Fruit fly (Drosophila melanogaster): ENCODE measurements around the gene CG7227.

The CG7227 gene

DNA sequence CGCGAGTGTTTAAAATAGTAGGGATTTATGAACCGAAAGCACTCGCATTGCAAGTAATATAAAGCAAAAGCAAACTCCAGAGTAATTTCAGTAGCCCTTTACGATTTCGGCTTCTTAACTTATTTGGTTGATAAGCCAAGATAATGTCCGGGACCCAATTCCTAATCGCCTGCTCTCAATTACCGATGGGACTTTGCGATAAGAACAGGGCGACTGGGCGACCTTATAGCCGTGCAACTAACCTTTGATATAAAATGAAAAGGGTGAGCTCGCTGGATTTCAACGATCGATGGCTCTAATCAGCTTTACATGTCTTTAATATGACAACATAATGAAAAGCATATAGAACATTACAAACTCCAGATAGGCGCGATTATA, at the start of gene CG7227:
Gene CG7227, minus strand, starts transcription at position 72 of the 378 bp plus-strand sequence.
- no peak for TF ChIP-seq noc (tag; optimal IDR thresholded peaks at IDR 0.05)

DNA sequence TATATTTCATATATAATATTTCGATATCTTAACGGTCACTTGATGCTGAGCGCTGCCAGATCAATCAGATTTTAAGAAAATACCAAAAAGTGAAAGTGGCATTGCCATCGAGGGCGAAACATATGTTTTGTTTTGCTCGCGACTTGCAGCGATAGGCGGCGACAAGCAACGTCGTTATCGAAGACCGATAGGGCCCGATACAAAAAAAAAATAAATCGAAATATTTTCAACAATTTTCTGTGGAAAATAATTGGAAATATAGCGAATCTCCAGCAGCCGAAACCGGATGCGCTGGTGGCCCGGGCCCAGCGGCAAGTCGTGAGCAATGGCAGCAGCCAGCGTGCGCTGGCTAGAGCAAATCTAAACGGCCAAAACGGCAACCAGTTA, 45.3 kb upstream of the CG7227 start, which contains the start of gene Megf8:
Gene Megf8, plus strand, starts transcription at position 190 of the 387 bp plus-strand sequence.
- TF ChIP-seq noc (tag; optimal IDR thresholded peaks at IDR 0.05): no peak

DNA sequence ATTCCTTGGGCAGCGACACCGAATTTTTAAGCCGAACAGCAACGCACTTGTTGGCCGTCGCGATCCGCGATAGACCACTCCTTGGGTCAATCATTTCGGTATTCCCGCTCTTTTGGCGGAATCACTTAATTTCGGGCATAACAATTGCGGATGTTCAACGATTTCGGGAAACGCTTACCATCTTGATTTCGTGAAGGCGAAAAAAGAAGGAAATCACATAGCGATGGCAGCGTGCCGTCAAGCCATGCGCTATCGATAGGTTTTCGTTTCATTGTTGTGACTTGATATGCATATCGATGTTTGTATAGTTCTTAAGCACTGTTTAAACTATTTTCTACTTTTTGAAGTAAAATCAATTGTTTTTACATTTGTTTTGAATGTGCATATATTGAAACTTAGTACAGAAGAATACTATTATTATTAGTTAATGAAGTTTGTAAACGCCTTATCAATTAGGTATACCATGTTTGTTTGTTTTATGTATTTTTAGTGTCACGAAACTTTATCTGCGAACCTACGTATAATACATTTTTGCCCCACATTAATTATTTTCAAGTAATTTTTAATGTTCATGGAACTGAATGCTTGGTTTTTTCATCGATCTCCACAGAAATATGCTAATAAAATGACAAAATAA, 44.8 kb upstream of the CG7227 start, which contains the start of gene RpL36A:
Gene RpL36A, minus strand, starts transcription at position 265 of the 637 bp plus-strand sequence.
- TF ChIP-seq noc (tag; optimal IDR thresholded peaks at IDR 0.05): no peak

DNA sequence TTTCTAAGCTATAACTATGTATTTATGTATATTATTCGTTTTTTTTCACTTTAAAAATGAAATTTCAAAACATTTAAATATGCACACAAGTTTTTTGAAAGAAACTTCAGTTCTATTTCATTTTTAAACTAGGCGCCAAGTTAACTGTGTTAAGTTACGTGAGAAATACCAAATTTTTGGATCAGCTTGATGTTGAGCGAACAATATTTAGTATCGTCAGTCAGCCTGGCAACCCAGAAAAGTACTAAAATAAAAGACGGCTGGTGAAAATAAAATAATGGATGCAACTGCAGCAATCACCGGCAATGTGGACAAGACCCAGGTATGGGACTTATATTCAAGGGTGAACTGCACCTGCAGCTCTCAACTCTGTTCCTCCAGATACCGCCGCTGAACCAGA, 42.9 kb upstream of the CG7227 start, which contains the start of gene CCDC53:
Gene CCDC53, plus strand, starts transcription at position 235 of the 400 bp plus-strand sequence.
- TF ChIP-seq noc (tag; optimal IDR thresholded peaks at IDR 0.05): no peak

DNA sequence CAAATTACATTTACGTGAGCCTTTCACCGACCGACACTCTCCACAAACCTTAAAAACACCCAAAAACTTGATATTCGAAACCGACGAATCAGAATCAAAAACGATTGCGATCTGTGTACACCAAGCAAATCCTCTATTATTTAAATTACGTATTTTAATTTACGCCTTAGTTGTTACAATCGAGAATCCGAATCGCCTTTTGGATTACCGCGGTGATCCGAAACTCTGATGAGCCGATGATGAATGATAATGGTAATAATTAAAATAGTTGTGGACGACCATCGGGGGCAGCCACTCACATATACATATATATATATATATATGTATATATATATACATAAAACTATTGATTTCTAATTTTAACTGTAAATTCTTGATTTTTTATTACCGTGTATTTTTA, 41.7 kb upstream of the CG7227 start, which contains the start of gene CG7367:
Gene CG7367, minus strand, starts transcription at position 101 of the 400 bp plus-strand sequence.
- no peak for TF ChIP-seq noc (tag; optimal IDR thresholded peaks at IDR 0.05)

DNA sequence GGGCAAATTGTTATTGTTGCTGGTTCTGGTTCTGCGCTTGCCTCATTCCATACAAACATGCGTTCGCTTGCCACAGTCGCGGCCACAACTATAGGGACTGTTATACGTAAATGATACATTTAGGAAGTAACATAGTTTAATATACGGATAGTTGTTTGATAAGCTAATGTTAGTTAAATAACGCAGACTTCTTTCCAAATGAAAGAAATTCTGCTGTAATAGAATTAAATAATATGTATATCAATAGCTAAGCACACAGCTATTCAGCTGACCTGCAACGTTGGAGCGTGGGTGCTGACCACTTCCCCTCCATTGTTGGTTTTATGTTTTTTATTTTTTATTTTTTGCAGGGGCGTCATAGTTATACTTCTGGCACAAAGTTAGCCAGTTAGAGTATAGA, 36.8 kb upstream of the CG7227 start:
- TF ChIP-seq noc (tag; optimal IDR thresholded peaks at IDR 0.05): peak; percentile 47

DNA sequence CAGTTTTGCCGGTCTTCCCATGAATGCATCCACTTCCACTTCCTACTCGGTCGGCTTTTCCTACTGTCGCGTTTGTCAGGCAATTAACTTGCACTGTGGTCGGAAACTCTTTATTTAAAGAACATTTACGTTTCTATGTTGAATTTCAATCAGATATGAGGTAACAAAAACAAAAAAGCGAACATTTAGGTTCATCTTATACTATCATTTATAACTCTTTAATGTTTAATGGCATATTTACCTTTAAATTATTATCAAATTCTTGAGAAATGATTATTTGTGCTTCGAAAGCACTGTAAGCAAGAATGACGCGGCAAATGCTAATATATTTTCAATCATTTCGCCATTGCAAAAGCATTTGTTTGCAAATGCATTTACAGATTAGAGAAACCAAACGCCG, 35.8 kb upstream of the CG7227 start:
- TF ChIP-seq noc (tag; optimal IDR thresholded peaks at IDR 0.05): no peak

DNA sequence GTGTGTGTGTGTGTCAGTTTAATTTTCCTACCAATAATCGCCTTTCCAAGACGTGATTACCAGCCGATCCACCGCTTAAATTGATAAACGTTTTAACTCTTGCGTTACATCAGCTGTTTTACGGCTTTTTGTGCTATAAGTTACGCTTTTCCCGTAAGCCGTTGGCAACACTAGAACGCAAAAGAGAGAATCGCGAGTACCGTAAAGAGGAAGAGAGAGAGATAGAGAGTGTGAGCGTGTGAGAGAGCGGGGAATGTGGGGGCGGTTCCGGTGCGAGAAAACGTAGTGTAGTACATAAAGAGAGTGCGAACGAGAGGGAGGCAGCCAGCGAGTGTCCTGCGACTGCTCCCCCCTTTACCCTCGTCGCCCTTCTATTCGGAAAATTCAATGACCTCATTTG, 33.6 kb upstream of the CG7227 start:
- TF ChIP-seq noc (tag; optimal IDR thresholded peaks at IDR 0.05): no peak

DNA sequence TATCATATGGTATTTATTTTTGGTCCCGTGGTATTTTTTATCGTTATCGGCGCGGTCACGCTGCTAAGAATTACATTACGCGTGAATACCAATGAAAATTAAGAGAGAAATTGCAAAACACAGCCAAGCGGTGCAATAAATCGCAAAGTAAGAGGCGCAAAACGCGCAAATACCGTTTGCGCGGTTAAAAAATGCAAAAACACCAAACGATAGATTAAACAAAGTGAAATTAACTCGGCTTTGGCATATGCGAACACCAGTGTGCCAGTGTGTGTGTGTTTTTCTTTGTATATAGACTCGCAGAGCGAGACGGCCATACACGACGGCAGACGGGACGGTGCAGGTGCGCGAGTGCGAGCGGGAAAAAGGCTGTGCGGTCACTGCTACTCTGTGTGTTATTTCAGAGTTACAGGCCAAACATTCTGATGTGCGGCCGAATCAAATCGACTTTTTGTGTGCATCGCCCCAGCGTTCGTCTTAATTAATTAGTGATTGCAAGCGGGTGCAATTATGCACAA, 32.8 kb upstream of the CG7227 start, which contains the start of gene Cka:
Gene Cka, plus strand, starts transcription at position 29 of the 518 bp plus-strand sequence.
- peak; percentile 11 for TF ChIP-seq noc (tag; optimal IDR thresholded peaks at IDR 0.05)

DNA sequence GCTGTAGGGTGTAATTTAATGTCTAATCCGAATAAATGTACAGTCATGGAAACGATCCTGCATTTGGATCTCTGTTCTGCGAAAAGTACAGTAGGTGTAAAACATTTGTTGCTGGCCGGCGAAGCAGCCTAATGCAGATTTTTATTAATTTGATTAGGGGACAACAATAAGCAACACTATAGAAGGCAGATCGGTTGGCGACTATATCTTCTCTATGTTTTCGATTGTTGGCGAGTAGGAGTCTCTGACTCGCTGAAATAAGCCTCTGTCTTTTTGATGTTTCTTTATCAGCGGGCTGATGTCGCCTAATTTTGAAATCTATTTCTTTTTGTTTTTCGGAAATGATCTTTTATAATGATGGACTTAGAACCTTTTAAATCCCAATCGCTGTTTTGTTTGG, 32.2 kb upstream of the CG7227 start:
- TF ChIP-seq noc (tag; optimal IDR thresholded peaks at IDR 0.05): no peak

DNA sequence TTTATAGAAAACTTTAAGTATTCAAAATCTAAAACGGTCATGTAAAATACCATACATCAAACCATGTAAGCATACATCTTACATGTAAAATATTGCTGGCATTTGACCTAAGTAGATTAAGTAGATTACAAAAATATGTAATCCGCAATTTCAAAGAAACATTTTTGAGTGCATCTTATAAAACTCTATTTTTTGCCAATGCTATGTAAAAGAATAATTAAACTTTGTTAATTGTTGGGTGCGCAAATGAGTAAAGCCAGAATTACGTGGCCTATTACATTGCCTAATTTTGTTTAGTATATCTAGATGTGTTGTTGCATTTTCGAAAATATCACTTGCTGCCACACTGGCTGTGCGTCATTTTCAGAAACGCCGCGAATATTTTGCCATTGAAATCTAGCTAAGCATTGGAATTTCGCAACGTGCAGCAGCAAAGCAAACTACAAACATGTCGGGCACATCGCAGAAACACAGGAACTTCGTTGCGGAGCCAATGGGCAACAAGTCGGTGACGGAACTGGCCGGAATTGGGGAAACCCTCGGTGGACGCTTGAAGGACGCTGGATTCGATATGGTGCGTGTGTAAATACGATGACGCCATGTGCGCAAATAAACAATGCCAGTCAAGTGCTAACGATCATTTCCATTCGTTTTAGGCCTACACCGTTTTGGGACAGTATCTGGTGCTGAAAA, 31.4 kb upstream of the CG7227 start, which contains the start of gene baf:
Gene baf, plus strand, starts transcription at position 303 of the 693 bp plus-strand sequence.
- TF ChIP-seq noc (tag; optimal IDR thresholded peaks at IDR 0.05): no peak

DNA sequence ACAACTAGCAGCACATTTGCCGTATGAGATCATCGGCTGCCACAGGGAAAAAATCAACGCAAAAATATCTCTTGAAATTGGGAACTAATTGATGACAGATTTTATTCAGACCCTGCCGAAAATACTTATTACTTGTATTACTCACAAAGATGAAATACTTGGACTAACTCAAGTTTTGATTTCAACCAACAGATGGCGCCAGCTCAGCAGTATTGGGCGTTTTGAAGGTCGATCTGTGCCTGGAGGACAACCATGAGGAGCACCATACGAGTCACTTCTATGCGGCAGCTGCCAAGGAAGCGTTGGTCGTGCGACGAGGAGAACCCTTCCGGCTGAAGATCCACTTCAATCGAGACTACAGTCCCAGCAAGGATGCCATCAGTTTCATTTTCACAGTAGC, 26.4 kb upstream of the CG7227 start:
- TF ChIP-seq noc (tag; optimal IDR thresholded peaks at IDR 0.05): no peak

DNA sequence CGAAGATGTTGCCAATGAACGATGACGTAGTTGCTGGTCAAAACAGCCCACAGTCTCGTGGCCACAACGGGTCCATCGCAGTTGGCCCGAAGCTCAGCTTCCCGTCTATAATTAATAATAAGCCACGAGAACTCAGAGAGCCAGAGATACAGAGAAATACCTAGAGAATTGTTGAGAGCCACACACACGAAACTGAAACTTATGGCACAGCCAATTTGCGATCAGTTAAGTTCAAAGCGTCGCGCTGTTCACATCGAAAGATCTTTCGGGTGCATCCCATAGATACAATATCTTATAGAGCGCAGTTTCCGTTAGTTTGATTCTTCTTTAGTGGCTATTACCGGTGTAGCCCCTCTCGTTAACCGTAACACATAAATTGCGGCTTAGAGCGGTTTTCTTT, 14.6 kb upstream of the CG7227 start:
- no peak for TF ChIP-seq noc (tag; optimal IDR thresholded peaks at IDR 0.05)

DNA sequence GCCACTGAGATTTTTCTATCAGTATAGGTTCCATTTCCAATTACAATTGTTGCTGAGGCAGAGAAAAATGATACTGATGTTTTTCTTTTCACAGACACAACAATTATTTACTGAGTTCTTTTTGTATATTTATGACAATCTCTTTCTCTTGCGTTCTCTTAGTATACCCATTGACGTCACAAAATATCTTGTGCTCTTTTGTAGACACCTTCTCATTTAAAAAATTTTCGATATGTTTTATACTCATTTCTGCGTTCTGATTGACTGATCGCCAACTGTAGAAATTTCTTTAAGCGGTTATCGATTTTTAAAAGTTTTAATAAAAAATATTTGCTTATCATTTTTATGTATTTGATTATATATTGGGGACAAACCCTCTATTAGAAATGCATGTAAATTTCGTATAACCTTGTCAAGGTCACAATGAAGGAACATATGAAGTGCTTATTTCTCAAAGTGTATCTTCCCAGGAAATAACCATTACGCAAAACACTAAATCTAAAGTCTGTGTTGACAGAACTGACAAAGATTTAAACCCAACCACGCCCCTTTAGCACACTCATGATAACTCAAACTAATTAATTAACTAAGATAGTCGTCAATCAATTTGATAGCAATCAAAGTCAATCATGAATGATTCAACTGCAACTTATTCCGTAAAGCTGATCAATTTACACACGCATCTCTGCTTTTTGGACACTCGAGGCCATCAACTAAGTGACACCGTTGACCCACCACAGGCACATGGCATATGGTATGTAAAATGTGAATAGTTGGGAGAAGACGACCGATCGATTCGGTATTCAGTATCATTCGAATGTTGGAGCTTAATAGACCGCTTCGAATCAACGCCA, 12.9 kb upstream of the CG7227 start, which contains the start of the genes Glyat and Tg:
Gene Glyat, minus strand, starts transcription at position 51 of the 854 bp plus-strand sequence.
Gene Tg, plus strand, starts transcription at position 804 of the 854 bp plus-strand sequence.
- no peak for TF ChIP-seq noc (tag; optimal IDR thresholded peaks at IDR 0.05)
